Fruit fly (Drosophila melanogaster): ENCODE data around the gene Cad96Ca.

Gene Cad96Ca

DNA sequence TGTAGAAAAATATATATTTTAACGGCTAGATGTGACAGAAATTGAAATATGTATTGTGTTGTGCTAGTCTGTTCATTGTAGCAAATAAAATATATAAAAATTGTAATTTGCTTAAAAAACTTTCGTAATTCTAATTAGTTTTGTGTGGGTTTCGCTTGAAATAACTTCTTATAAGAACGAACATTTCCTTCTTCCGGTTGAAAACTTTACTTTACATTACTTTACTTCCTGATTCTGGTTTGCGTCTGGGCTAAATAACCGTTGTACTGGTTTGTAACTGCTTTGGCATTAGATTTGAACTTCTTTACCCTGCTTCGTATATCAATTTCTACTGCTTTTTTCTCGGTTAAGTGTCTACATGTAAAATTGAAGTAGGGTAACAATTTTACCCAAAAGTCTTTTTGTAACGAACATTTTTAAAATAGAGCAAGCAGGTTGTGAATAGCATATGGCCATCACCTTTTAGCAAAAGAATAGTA, 14.3 kb downstream of the Cad96Ca start, which contains the start of gene lobo (continued):
- TF ChIP-seq CG4854 (GFP tag; optimal IDR thresholded peaks at IDR 0.05), result peak; percentile 44
- peak; percentile 47 for TF ChIP-seq D19B (GFP tag; optimal IDR thresholded peaks at IDR 0.05)
- no peak for TF ChIP-seq CG17186 (GFP tag; optimal IDR thresholded peaks at IDR 0.05)
- TF ChIP-seq CG11085 (GFP tag; IDR thresholded peaks at IDR 0.05), result peak; percentile 81
- no peak for TF ChIP-seq CG43689 (GFP tag; IDR thresholded peaks at IDR 0.05)
- TF ChIP-seq CG2202 (tag; optimal IDR thresholded peaks at IDR 0.05), result peak; percentile 47
- TF ChIP-seq Hr3 (GFP tag; optimal IDR thresholded peaks at IDR 0.05), result peak; percentile 65
- TF ChIP-seq Taf1 (GFP tag; IDR thresholded peaks at IDR 0.05), result no peak
- peak; percentile 70 for TF ChIP-seq Side (GFP tag; optimal IDR thresholded peaks at IDR 0.05)
- peak; percentile 83 for TF ChIP-seq zen (tag; optimal IDR thresholded peaks at IDR 0.05)
- no peak for TF ChIP-seq Hr78 (GFP tag; optimal IDR thresholded peaks at IDR 0.05)
- peak; percentile 83 for TF ChIP-seq CG13624 (GFP tag; optimal IDR thresholded peaks at IDR 0.05)
- peak; percentile 66 for TF ChIP-seq CG8290 (GFP tag; optimal IDR thresholded peaks at IDR 0.05)
- TF ChIP-seq CG8290 (tag; optimal IDR thresholded peaks at IDR 0.05), result peak in 1 of 2 experiments; percentile 79
- TF ChIP-seq ewg (GFP tag; optimal IDR thresholded peaks at IDR 0.05), result peak; percentile 61
- peak; percentile 31 for TF ChIP-seq CG16815 (GFP tag; optimal IDR thresholded peaks at IDR 0.05)
- TF ChIP-seq slou (GFP tag; optimal IDR thresholded peaks at IDR 0.05), result no peak
- peak; percentile 61 for TF ChIP-seq CG17829 (tag; optimal IDR thresholded peaks at IDR 0.05)
- TF ChIP-seq CG8089 (GFP tag; optimal IDR thresholded peaks at IDR 0.05), result peak; percentile 69
- TF ChIP-seq CG11723 (GFP tag; optimal IDR thresholded peaks at IDR 0.05), result no peak
- no peak for TF ChIP-seq Dref (GFP tag; IDR thresholded peaks at IDR 0.05)
- no peak for TF ChIP-seq salm (tag; optimal IDR thresholded peaks at IDR 0.05)
- no peak for TF ChIP-seq lbe (GFP tag; optimal IDR thresholded peaks at IDR 0.05)
- TF ChIP-seq CG17802 (tag; optimal IDR thresholded peaks at IDR 0.05), result peak; percentile 34
- peak in 1 of 2 experiments; percentile 1 for TF ChIP-seq Trl (optimal IDR thresholded peaks at IDR 0.05)
- peak; percentile 65 for TF ChIP-seq Trl (GFP tag; optimal IDR thresholded peaks at IDR 0.05)
- peak; percentile 55 for TF ChIP-seq CG7271 (tag; optimal IDR thresholded peaks at IDR 0.05)
- no peak for TF ChIP-seq cad (GFP tag; optimal IDR thresholded peaks at IDR 0.05)
- no peak for TF ChIP-seq CG12942 (GFP tag; optimal IDR thresholded peaks at IDR 0.05)
- TF ChIP-seq Hmr (GFP tag; optimal IDR thresholded peaks at IDR 0.05), result peak; percentile 81
- peak; percentile 78 for TF ChIP-seq Rfx (GFP tag; IDR thresholded peaks at IDR 0.05)
- TF ChIP-seq vfl (GFP tag; optimal IDR thresholded peaks at IDR 0.05), result no peak
- TF ChIP-seq Fer1 (GFP tag; optimal IDR thresholded peaks at IDR 0.05), result peak; percentile 65
- TF ChIP-seq knrl (GFP tag; IDR thresholded peaks at IDR 0.05; ENCODE audit: partially characterized antibody), result peak; percentile 73; the same call in 1 of the 3 replicates
- no peak for TF ChIP-seq Elba2 (GFP tag; optimal IDR thresholded peaks at IDR 0.05)
- TF ChIP-seq CG42726 (GFP tag; IDR thresholded peaks at IDR 0.05; ENCODE audit: partially characterized antibody), result peak; percentile 62; the same call in 1 of the 2 replicates
- TF ChIP-seq Drgx (GFP tag; IDR thresholded peaks at IDR 0.05), result no peak
- peak; percentile 14 for TF ChIP-seq Bdp1 (GFP tag; optimal IDR thresholded peaks at IDR 0.05)
- peak; percentile 69 for TF ChIP-seq CG7987 (GFP tag; optimal IDR thresholded peaks at IDR 0.05)
- no peak for TF ChIP-seq nom (GFP tag; optimal IDR thresholded peaks at IDR 0.05)
- peak; percentile 61 for TF ChIP-seq maf-S (GFP tag; optimal IDR thresholded peaks at IDR 0.05)
- peak; percentile 70 for TF ChIP-seq CG10366 (GFP tag; IDR thresholded peaks at IDR 0.05)
- TF ChIP-seq CG11504 (tag; optimal IDR thresholded peaks at IDR 0.05), result peak; percentile 60
- peak; percentile 36 for TF ChIP-seq Mad (GFP tag; optimal IDR thresholded peaks at IDR 0.05)
- no peak for TF ChIP-seq CG15011 (GFP tag; optimal IDR thresholded peaks at IDR 0.05)
- peak; percentile 85 for TF ChIP-seq slbo (GFP tag; IDR thresholded peaks at IDR 0.05)
- peak; percentile 32 for TF ChIP-seq disco-r (GFP tag; optimal IDR thresholded peaks at IDR 0.05)
- peak; percentile 73 for TF ChIP-seq CG12659 (GFP tag; optimal IDR thresholded peaks at IDR 0.05)
- peak; percentile 26 for TF ChIP-seq ems (GFP tag; optimal IDR thresholded peaks at IDR 0.05)
- no peak for TF ChIP-seq Lpt (GFP tag; optimal IDR thresholded peaks at IDR 0.05)
- TF ChIP-seq grau (tag; optimal IDR thresholded peaks at IDR 0.05), result peak; percentile 66
- TF ChIP-seq CG12104 (GFP tag; optimal IDR thresholded peaks at IDR 0.05), result no peak
